Fruit fly (Drosophila melanogaster): ENCODE data around the gene HGTX.
A peak's percentile ranks its signal among the peaks of the same experiment; 100 is the strongest.

The HGTX gene

dm6 chr3L:14631964-14632758 is 32.8 kb upstream of the HGTX start, which contains the start of the genes RecQ5 and dlp (continued):
- TF ChIP-seq ftz-f1 (GFP tag; optimal IDR thresholded peaks at IDR 0.05) (peak; percentile 11), CG10979 (tag; optimal IDR thresholded peaks at IDR 0.05) (peak; percentile 71), CG12236 (GFP tag; optimal IDR thresholded peaks at IDR 0.05) (no peak), schlank (tag; optimal IDR thresholded peaks at IDR 0.05) (no peak), bbx (GFP tag; IDR thresholded peaks at IDR 0.05; ENCODE audit: partially characterized antibody) (peak; percentile 98), slou (GFP tag; optimal IDR thresholded peaks at IDR 0.05) (peak; percentile 64), unc-4 (GFP tag; IDR thresholded peaks at IDR 0.05; ENCODE audit: partially characterized antibody) (peak; percentile 81), ERR (GFP tag; optimal IDR thresholded peaks at IDR 0.05) (peak; percentile 53), CG17612 (GFP tag; IDR thresholded peaks at IDR 0.05) (peak; percentile 35; the same call in 1 of the 2 replicates), CG4360 (GFP tag; IDR thresholded peaks at IDR 0.05) (no peak), sd (tag; optimal IDR thresholded peaks at IDR 0.05) (peak; percentile 96), CG18262 (tag; optimal IDR thresholded peaks at IDR 0.05) (peak; percentile 76), YL-1 (GFP tag; optimal IDR thresholded peaks at IDR 0.05) (peak; percentile 16), D19B (GFP tag; optimal IDR thresholded peaks at IDR 0.05) (peak; percentile 46), B-H1 (GFP tag; IDR thresholded peaks at IDR 0.05) (peak; percentile 53), CG15514 (GFP tag; optimal IDR thresholded peaks at IDR 0.05) (peak; percentile 55), CG13624 (GFP tag; optimal IDR thresholded peaks at IDR 0.05) (peak; percentile 42), CG3726 (GFP tag; IDR thresholded peaks at IDR 0.05) (no peak; the same call in 2 of the 3 replicates), CG4424 (GFP tag; optimal IDR thresholded peaks at IDR 0.05) (peak; percentile 83), Elba2 (GFP tag; optimal IDR thresholded peaks at IDR 0.05) (no peak), zen2 (GFP tag; IDR thresholded peaks at IDR 0.05; ENCODE audit: partially characterized antibody) (peak; percentile 96), twi (tag; optimal IDR thresholded peaks at IDR 0.05) (peak; percentile 54), Ada2b (GFP tag; IDR thresholded peaks at IDR 0.05) (peak; percentile 74), Chrac-16 (GFP tag; optimal IDR thresholded peaks at IDR 0.05) (peak; percentile 82), ssp (GFP tag; IDR thresholded peaks at IDR 0.05) (peak; percentile 63), CG31365 (tag; optimal IDR thresholded peaks at IDR 0.05) (peak; percentile 79), gem (tag; optimal IDR thresholded peaks at IDR 0.05) (peak; percentile 91), odd (GFP tag; optimal IDR thresholded peaks at IDR 0.05) (no peak), inv (GFP tag; IDR thresholded peaks at IDR 0.05; ENCODE audit: partially characterized antibody) (peak; percentile 80), CG31224 (GFP tag; IDR thresholded peaks at IDR 0.05) (peak; percentile 35; the same call in 1 of the 2 replicates), oc (tag; optimal IDR thresholded peaks at IDR 0.05) (peak; percentile 48), CG15269 (tag; optimal IDR thresholded peaks at IDR 0.05) (peak; percentile 83), CG14710 (tag; optimal IDR thresholded peaks at IDR 0.05) (peak; percentile 89), ind (GFP tag; optimal IDR thresholded peaks at IDR 0.05) (peak; percentile 87), Poxn (GFP tag; IDR thresholded peaks at IDR 0.05) (peak; percentile 47; the same call in 1 of the 2 replicates), Sox100B (GFP tag; optimal IDR thresholded peaks at IDR 0.05) (peak; percentile 82), dpn (GFP tag; optimal IDR thresholded peaks at IDR 0.05) (peak; percentile 72 to 88), pb (GFP tag; optimal IDR thresholded peaks at IDR 0.05) (no peak), Fer2 (tag; optimal IDR thresholded peaks at IDR 0.05) (peak; percentile 63), CG10565 (GFP tag; optimal IDR thresholded peaks at IDR 0.05) (no peak), CG43689 (GFP tag; IDR thresholded peaks at IDR 0.05) (peak; percentile 63), CG9437 (GFP tag; optimal IDR thresholded peaks at IDR 0.05) (peak; percentile 77), CG11456 (GFP tag; IDR thresholded peaks at IDR 0.05) (peak; percentile 62; the same call in 2 of the 3 replicates), Aef1 (GFP tag; IDR thresholded peaks at IDR 0.05) (peak; percentile 80), dan (GFP tag; IDR thresholded peaks at IDR 0.05) (no peak), Trl (optimal IDR thresholded peaks at IDR 0.05) (no peak), Trl (GFP tag; optimal IDR thresholded peaks at IDR 0.05) (peak; percentile 66), phol (tag; optimal IDR thresholded peaks at IDR 0.05) (peak; percentile 83), zen (tag; optimal IDR thresholded peaks at IDR 0.05) (peak; percentile 40)
